Fruit fly (Drosophila melanogaster) whole organism, embryonic: ENCODE measurements around the gene CG17930.
A peak's percentile ranks its signal among the peaks of the same experiment; 100 is the strongest.

ENCODE experiments used
- BEAF-32 ChIP-seq: fragments of 200-800 bp; sonication (Bioruptor generic); optimal IDR thresholded peaks from 3 replicates; lab custom pipeline; 2017; ENCODE audit warnings: missing biosample characterization, missing genetic modification characterization, mild to moderate bottlenecking, moderate library complexity, missing genetic modification reagents
- Bteb2 ChIP-seq: fragments of 200-800 bp; sonication (Bioruptor generic); optimal IDR thresholded peaks from 2 replicates; lab custom pipeline; 2016; ENCODE audit warnings: missing biosample characterization, missing genetic modification characterization
- CG11504 ChIP-seq: fragments of 200-800 bp; sonication (Bioruptor generic); optimal IDR thresholded peaks from 3 replicates; lab custom pipeline; 2019; ENCODE audit warnings: missing biosample characterization, mild to moderate bottlenecking, missing genetic modification characterization, moderate library complexity
- CG12391 ChIP-seq: fragments of 200-800 bp; sonication (Bioruptor generic); optimal IDR thresholded peaks from 3 replicates; lab custom pipeline; 2018; ENCODE audit warnings: missing biosample characterization, mild to moderate bottlenecking, missing genetic modification characterization, moderate library complexity
- CG12659 ChIP-seq: fragments of 200-800 bp; sonication (Bioruptor generic); optimal IDR thresholded peaks from 3 replicates; lab custom pipeline; 2017; ENCODE audit warnings: mild to moderate bottlenecking, missing biosample characterization, missing genetic modification reagents, missing genetic modification characterization
- CG12769 ChIP-seq: fragments of 200-800 bp; sonication (Bioruptor generic); optimal IDR thresholded peaks from 2 replicates; lab custom pipeline; 2019; ENCODE audit warnings: missing biosample characterization, mild to moderate bottlenecking, missing genetic modification characterization, moderate library complexity
- CG13287 ChIP-seq: fragments of 200-800 bp; sonication (Bioruptor generic); IDR thresholded peaks from 2 replicates; pipeline ENCODE4 v1.3.6; 2022; ENCODE audit warnings: missing biosample characterization, missing genetic modification characterization; ENCODE audit not compliant: partially characterized antibody
- CG1603 ChIP-seq: fragments of 200-800 bp; sonication (Bioruptor generic); optimal IDR thresholded peaks from 2 replicates; lab custom pipeline; 2019; ENCODE audit warnings: missing biosample characterization, mild to moderate bottlenecking, missing genetic modification characterization, moderate library complexity
- CG16815 ChIP-seq: fragments of 200-800 bp; sonication (Bioruptor generic); optimal IDR thresholded peaks from 3 replicates; lab custom pipeline; 2017; ENCODE audit warnings: missing biosample characterization, mild to moderate bottlenecking, missing genetic modification characterization
- CG17186 ChIP-seq: fragments of 200-800 bp; sonication (Bioruptor generic); optimal IDR thresholded peaks from 3 replicates; lab custom pipeline; 2017; ENCODE audit warnings: missing biosample characterization, missing genetic modification reagents, missing genetic modification characterization
- CG17361 ChIP-seq: fragments of 200-800 bp; sonication (Bioruptor generic); IDR thresholded peaks from 3 replicates; pipeline ENCODE4 v1.3.6; 2022; ENCODE audit warnings: missing biosample characterization, missing genetic modification characterization
- CG2116 ChIP-seq: fragments of 200-800 bp; sonication (Bioruptor generic); optimal IDR thresholded peaks from 3 replicates; lab custom pipeline; 2018; ENCODE audit warnings: missing biosample characterization, mild to moderate bottlenecking, missing genetic modification characterization
- CG2875 ChIP-seq: fragments of 200-800 bp; sonication (Bioruptor generic); optimal IDR thresholded peaks from 2 replicates; lab custom pipeline; 2017; ENCODE audit warnings: missing biosample characterization, mild to moderate bottlenecking, missing genetic modification characterization, missing genetic modification reagents
- CG31388 ChIP-seq: fragments of 200-800 bp; sonication (Bioruptor generic); optimal IDR thresholded peaks from 2 replicates; lab custom pipeline; 2016; ENCODE audit warnings: missing biosample characterization, missing genetic modification characterization
- CG34376 ChIP-seq: fragments of 200-800 bp; sonication (Bioruptor generic); optimal IDR thresholded peaks from 2 replicates; lab custom pipeline; 2018; ENCODE audit warnings: missing biosample characterization, mild to moderate bottlenecking, missing genetic modification characterization
- CG4854 ChIP-seq: fragments of 200-800 bp; sonication (Bioruptor generic); optimal IDR thresholded peaks from 2 replicates; lab custom pipeline; 2016; ENCODE audit warnings: missing biosample characterization, missing genetic modification characterization, inconsistent platforms
- CG5245 ChIP-seq: fragments of 200-800 bp; sonication (Bioruptor generic); optimal IDR thresholded peaks from 3 replicates; lab custom pipeline; 2016; ENCODE audit warnings: missing biosample characterization, missing genetic modification characterization
- CG8478 ChIP-seq: fragments of >200 bp; optimal IDR thresholded peaks from 2 replicates; lab custom pipeline; 2018
- CG9215 ChIP-seq: fragments of 200-800 bp; sonication (Bioruptor generic); IDR thresholded peaks from 2 replicates; pipeline ENCODE4 v1.3.6; 2022; ENCODE audit warnings: missing biosample characterization, missing genetic modification characterization
- CG9609 ChIP-seq: fragments of 200-800 bp; sonication (Bioruptor generic); optimal IDR thresholded peaks from 3 replicates; lab custom pipeline; 2016; ENCODE audit warnings: missing biosample characterization, missing genetic modification characterization
- Dbx ChIP-seq: fragments of 200-800 bp; sonication (Bioruptor generic); IDR thresholded peaks from 3 replicates; pipeline ENCODE4 v1.3.6; 2022; ENCODE audit warnings: missing biosample characterization, missing genetic modification characterization
- Deaf1 ChIP-seq: fragments of 200-800 bp; optimal IDR thresholded peaks from 3 replicates; lab custom pipeline; 2019; ENCODE audit warnings: missing biosample characterization, mild to moderate bottlenecking, missing genetic modification characterization, moderate library complexity
- Dip3 ChIP-seq: fragments of 200-800 bp; sonication (Bioruptor generic); optimal IDR thresholded peaks from 3 replicates; lab custom pipeline; 2016; ENCODE audit warnings: missing biosample characterization, missing genetic modification characterization
- Dp ChIP-seq: fragments of 200-800 bp; sonication (Bioruptor generic); optimal IDR thresholded peaks from 2 replicates; lab custom pipeline; 2018; ENCODE audit warnings: missing biosample characterization, mild to moderate bottlenecking, missing genetic modification characterization, moderate library complexity
- Dref ChIP-seq: fragments of 200-800 bp; sonication (Bioruptor generic); IDR thresholded peaks from 2 replicates; pipeline ENCODE4 v1.3.6; 2022; ENCODE audit warnings: missing biosample characterization, missing genetic modification characterization
- Hey ChIP-seq: fragments of 200-800 bp; sonication (Bioruptor generic); optimal IDR thresholded peaks from 3 replicates; lab custom pipeline; 2018; ENCODE audit warnings: missing biosample characterization, mild to moderate bottlenecking, missing genetic modification characterization
- MBD-R2 ChIP-seq: fragments of 200-800 bp; sonication (Bioruptor generic); IDR thresholded peaks from 2 replicates; pipeline ENCODE4 v1.3.6; 2022; ENCODE audit warnings: missing biosample characterization, missing genetic modification characterization
- Med ChIP-seq: fragments of 200-800 bp; sonication (Bioruptor generic); peaks from one replicate; lab custom pipeline; 2016; ENCODE audit warnings: missing biosample characterization, missing genetic modification characterization, mild to moderate bottlenecking, inconsistent platforms, moderate library complexity
- Mrtf ChIP-seq: fragments of 200-800 bp; sonication (Bioruptor generic); IDR thresholded peaks from 3 replicates; pipeline ENCODE4 v1.3.6; 2022; ENCODE audit warnings: missing biosample characterization, missing genetic modification characterization
- Poxn ChIP-seq: fragments of 200-800 bp; sonication (Bioruptor generic); IDR thresholded peaks from 2 replicates; pipeline ENCODE4 v1.3.6; 2022; ENCODE audit warnings: missing biosample characterization, missing genetic modification characterization
- Sry-δ ChIP-seq: fragments of 200-800 bp; sonication (Bioruptor generic); optimal IDR thresholded peaks from 2 replicates; lab custom pipeline; 2016; ENCODE audit warnings: missing biosample characterization, missing genetic modification characterization
- Ssrp ChIP-seq: fragments of 200-800 bp; sonication (Bioruptor generic); optimal IDR thresholded peaks from 2 replicates; lab custom pipeline; 2018; ENCODE audit warnings: missing biosample characterization, mild to moderate bottlenecking, missing genetic modification characterization, moderate library complexity
- emc ChIP-seq: fragments of 200-800 bp; sonication (Bioruptor generic); optimal IDR thresholded peaks from 2 replicates; lab custom pipeline; 2016; ENCODE audit warnings: missing biosample characterization, missing genetic modification characterization
- her ChIP-seq: fragments of 200-800 bp; sonication (Bioruptor generic); optimal IDR thresholded peaks from 2 replicates; lab custom pipeline; 2016; ENCODE audit warnings: missing biosample characterization, missing genetic modification characterization
- jing ChIP-seq: fragments of 200-800 bp; sonication (Bioruptor generic); optimal IDR thresholded peaks from 2 replicates; lab custom pipeline; 2018; ENCODE audit warnings: missing biosample characterization, mild to moderate bottlenecking, missing genetic modification characterization
- jumu ChIP-seq: fragments of 200-800 bp; sonication (Bioruptor generic); optimal IDR thresholded peaks from 3 replicates; lab custom pipeline; 2016; ENCODE audit warnings: missing biosample characterization, missing genetic modification characterization
- kay ChIP-seq: fragments of 200-800 bp; sonication (Bioruptor generic); optimal IDR thresholded peaks from 2 replicates; lab custom pipeline; 2016; ENCODE audit warnings: missing biosample characterization, missing genetic modification characterization
- lbe ChIP-seq: fragments of 200-800 bp; sonication (Bioruptor generic); optimal IDR thresholded peaks from 2 replicates; lab custom pipeline; 2016; ENCODE audit warnings: missing biosample characterization, mild to moderate bottlenecking, missing genetic modification characterization
- lilli ChIP-seq: fragments of 200-800 bp; sonication (Bioruptor generic); optimal IDR thresholded peaks from 3 replicates; lab custom pipeline; 2016; ENCODE audit warnings: missing biosample characterization, missing genetic modification characterization
- nau ChIP-seq: fragments of 200-800 bp; sonication (Bioruptor generic); optimal IDR thresholded peaks from 3 replicates; lab custom pipeline; 2017; ENCODE audit warnings: missing biosample characterization, mild to moderate bottlenecking, missing genetic modification characterization, missing genetic modification reagents
- nerfin-2 ChIP-seq: fragments of 200-800 bp; sonication (Bioruptor generic); IDR thresholded peaks from 2 replicates; pipeline ENCODE4 v1.3.6; 2022; ENCODE audit warnings: missing biosample characterization, missing genetic modification characterization; ENCODE audit not compliant: partially characterized antibody
- pzg ChIP-seq: fragments of 200-800 bp; sonication (Bioruptor generic); optimal IDR thresholded peaks from 3 replicates; lab custom pipeline; 2018; ENCODE audit warnings: missing biosample characterization, mild to moderate bottlenecking, missing genetic modification characterization, moderate library complexity
- repo ChIP-seq: fragments of 200-800 bp; sonication (Bioruptor generic); optimal IDR thresholded peaks from 2 replicates; lab custom pipeline; 2016; ENCODE audit warnings: missing biosample characterization, missing genetic modification characterization
- shn ChIP-seq: fragments of 200-800 bp; sonication (Bioruptor generic); optimal IDR thresholded peaks from 3 replicates; lab custom pipeline; 2016; ENCODE audit warnings: missing biosample characterization, missing genetic modification characterization
- ssp ChIP-seq: fragments of 200-800 bp; sonication (Bioruptor generic); IDR thresholded peaks from 2 replicates; pipeline ENCODE4 v1.3.6; 2022; ENCODE audit warnings: missing biosample characterization, missing genetic modification characterization
- stwl ChIP-seq: fragments of 200-800 bp; sonication (Bioruptor generic); optimal IDR thresholded peaks from 3 replicates; lab custom pipeline; 2018; ENCODE audit warnings: missing biosample characterization, mild to moderate bottlenecking, missing genetic modification characterization, moderate library complexity
- tna ChIP-seq: fragments of 200-800 bp; sonication (Bioruptor generic); IDR thresholded peaks from 2 replicates; pipeline ENCODE4 v1.3.6; 2022; ENCODE audit warnings: missing biosample characterization, missing genetic modification characterization; ENCODE audit not compliant: partially characterized antibody
- unpg ChIP-seq: fragments of 200-800 bp; sonication (Bioruptor generic); optimal IDR thresholded peaks from 3 replicates; lab custom pipeline; 2018; ENCODE audit warnings: missing biosample characterization, mild to moderate bottlenecking, missing genetic modification characterization, moderate library complexity
- vfl ChIP-seq: fragments of 200-800 bp; sonication (Bioruptor generic); optimal IDR thresholded peaks from 2 replicates; lab custom pipeline; 2016; ENCODE audit warnings: missing biosample characterization, missing genetic modification characterization
- yki ChIP-seq: fragments of >200 bp; optimal IDR thresholded peaks from 3 replicates; lab custom pipeline; 2018
- zen ChIP-seq: fragments of 200-800 bp; sonication (Bioruptor generic); optimal IDR thresholded peaks from 3 replicates; lab custom pipeline; 2018; ENCODE audit warnings: missing biosample characterization, mild to moderate bottlenecking, missing genetic modification characterization, moderate library complexity
- zf30C ChIP-seq: fragments of 200-800 bp; sonication (Bioruptor generic); optimal IDR thresholded peaks from 3 replicates; lab custom pipeline; 2018; ENCODE audit warnings: missing biosample characterization, mild to moderate bottlenecking, missing genetic modification characterization

The CG17930 gene

DNA sequence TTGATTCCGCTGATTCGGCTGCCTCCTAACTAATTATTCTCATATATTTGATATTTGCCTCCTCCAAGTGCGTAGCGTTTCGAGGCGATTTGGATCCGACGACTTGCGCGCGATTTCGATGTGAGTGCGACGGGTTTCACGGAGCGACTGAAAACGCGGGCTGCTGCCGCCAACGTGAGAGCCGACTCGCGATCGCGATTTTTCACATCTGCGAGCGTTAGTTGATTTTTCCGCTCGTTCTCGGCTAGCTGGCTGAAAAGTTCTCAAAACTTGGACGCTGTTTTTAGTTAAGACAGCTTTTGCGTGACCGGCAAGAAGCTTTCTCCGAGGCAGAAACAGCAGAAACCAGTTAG is 29.2 kb downstream of the CG17930 start, which contains the start of gene CG10311 (continued):
- TF ChIP-seq CG13287 (GFP tag; lab: Robert Waterston, UW) (peak; percentile 55; the same call in 1 of the 2 replicates), CG8478 (lab: Kevin White, UChicago) (no peak), repo (GFP tag; lab: Kevin White, UChicago) (no peak), jing (GFP tag; lab: Kevin White, UChicago) (no peak), CG5245 (GFP tag; lab: Kevin White, UChicago) (no peak), Med (peak; percentile 57), tna (GFP tag; lab: Robert Waterston, UW) (no peak), CG4854 (no peak), CG2875 (GFP tag; lab: Kevin White, UChicago) (no peak), Deaf1 (tag; lab: Kevin White, UChicago) (peak; percentile 58), unpg (no peak), Mrtf (GFP tag; lab: Robert Waterston, UW) (no peak), shn (no peak), stwl (tag; lab: Kevin White, UChicago) (no peak), Dbx (GFP tag; lab: Robert Waterston, UW) (0 out of 3 replicates have a peak, but pooled peaks have one; percentile 30), CG9215 (no peak), emc (no peak), Ssrp (tag; lab: Kevin White, UChicago) (no peak), Poxn (GFP tag; lab: Robert Waterston, UW) (no peak), CG34376 (peak; percentile 58), jumu (GFP tag; lab: Kevin White, UChicago) (no peak), ssp (no peak), MBD-R2 (GFP tag; lab: Robert Waterston, UW) (peak; percentile 16; the same call in 1 of the 2 replicates), CG9609 (GFP tag; lab: Kevin White, UChicago) (no peak)

DNA sequence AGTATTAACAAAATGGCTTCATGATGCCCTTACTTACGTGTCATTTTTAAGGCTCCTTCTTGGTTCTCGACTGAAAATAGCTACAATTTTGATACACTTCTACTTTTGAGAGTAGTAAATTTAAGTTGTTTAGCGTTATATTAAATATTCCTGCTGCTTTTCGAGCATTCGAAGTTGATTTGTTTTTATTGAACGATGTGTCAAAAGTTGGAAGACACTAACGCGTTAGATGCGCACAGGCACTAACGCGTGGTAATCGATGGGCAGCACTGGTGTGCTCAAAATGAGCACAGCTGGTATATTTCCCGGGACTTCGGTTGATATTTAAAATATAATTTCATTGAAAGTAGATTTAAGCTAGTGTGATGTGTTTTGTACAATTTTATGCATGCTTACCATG is 31.4 kb downstream of the CG17930 start, which contains the start of gene CG17931:
Gene CG17931, minus strand, starts transcription at position 369 of the 400 bp plus-strand sequence.
- TF ChIP-seq yki (no peak), CG13287 (GFP tag; lab: Robert Waterston, UW) (peak; percentile 52; the same call in 1 of the 2 replicates), CG12391 (tag; lab: Kevin White, UChicago) (peak; percentile 36), zf30C (GFP tag; lab: Kevin White, UChicago) (peak; percentile 3), nau (no peak), her (GFP tag; lab: Kevin White, UChicago) (peak; percentile 100), lbe (GFP tag; lab: Kevin White, UChicago) (peak; percentile 43), lilli (GFP tag; lab: Kevin White, UChicago) (peak; percentile 21), vfl (peak; percentile 21), CG12769 (peak; percentile 14), zen (tag; lab: Kevin White, UChicago) (peak; percentile 20), CG17361 (peak; percentile 35; the same call in 1 of the 3 replicates), CG2116 (GFP tag; lab: Kevin White, UChicago) (peak; percentile 46), CG17186 (GFP tag; lab: Kevin White, UChicago) (peak; percentile 92), CG12659 (peak; percentile 78), Dref (GFP tag; lab: Robert Waterston, UW) (peak; percentile 53), BEAF-32 (peak; percentile 49), pzg (peak; percentile 95), Hey (tag; lab: Kevin White, UChicago) (no peak), nerfin-2 (GFP tag; lab: Robert Waterston, UW) (no peak), CG16815 (GFP tag; lab: Kevin White, UChicago) (no peak), CG31388 (GFP tag; lab: Kevin White, UChicago) (no peak), Sry-δ (GFP tag; lab: Kevin White, UChicago) (peak; percentile 49), Dip3 (GFP tag; lab: Kevin White, UChicago) (no peak), Dp (GFP tag; lab: Kevin White, UChicago) (peak; percentile 88), Bteb2 (GFP tag; lab: Kevin White, UChicago) (no peak), CG1603 (tag; lab: Kevin White, UChicago) (peak; percentile 86), CG11504 (tag; lab: Kevin White, UChicago) (no peak), kay (GFP tag; lab: Kevin White, UChicago) (peak; percentile 31)
